Worm (Caenorhabditis elegans): ENCODE results near the gene hip-1.

DNA sequence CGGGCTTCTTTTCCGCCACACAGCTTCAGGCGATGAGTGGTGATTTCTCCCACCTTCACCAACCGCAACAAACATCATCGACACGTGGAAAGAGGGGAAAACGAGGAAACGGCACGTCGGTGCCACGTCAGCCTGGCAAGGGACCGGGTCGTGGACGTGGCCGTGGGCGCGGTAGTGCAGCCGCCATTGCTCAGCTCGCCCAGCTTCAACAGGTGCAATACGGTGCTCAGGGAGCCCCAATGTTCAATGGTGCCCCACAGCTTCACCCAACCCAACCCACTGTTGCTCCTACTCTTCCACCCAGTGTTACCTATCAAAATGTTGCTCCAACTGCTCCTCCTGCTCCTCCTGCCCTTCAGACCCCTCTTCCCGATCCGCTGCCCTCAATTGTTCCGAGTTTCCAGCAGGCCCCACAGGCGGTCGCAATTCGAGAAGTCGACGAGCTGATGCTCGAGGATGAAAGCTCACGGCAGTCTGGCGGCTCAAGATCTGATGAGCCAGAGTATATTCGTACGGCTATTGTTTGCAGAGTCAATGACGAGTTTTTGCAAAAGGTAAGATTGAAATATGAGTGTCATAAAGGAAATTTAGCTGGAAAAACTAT is 23.7 kb upstream of the hip-1 start:
- TF ChIP-seq aly-2 (tag; optimal IDR thresholded peaks at IDR 0.05) (no peak), lir-3 (tag; optimal IDR thresholded peaks at IDR 0.05; ENCODE audit: poor library complexity) (no peak), jun-1 (tag; optimal IDR thresholded peaks at IDR 0.05) (no peak), fkh-8 (tag; optimal IDR thresholded peaks at IDR 0.05) (no peak)

Data from whole organism, L1 larva.